Worm (Caenorhabditis elegans) whole organism, young adult: Measurements from ENCODE around the gene C08E8.5.

ENCODE experiments used
- C06A6.2 ChIP-seq: fragments of 200-800 bp; sonication (Bioruptor generic); conservative IDR thresholded peaks from 2 replicates; pipeline ENCODE4 v1.3.6; 2022; ENCODE audit warnings: missing genetic modification characterization, missing compliant biosample characterization
- F23B12.7 ChIP-seq: sonication (generic microtip); optimal IDR thresholded peaks from 2 replicates; lab custom pipeline; 2017; ENCODE audit warnings: missing genetic modification characterization, mild to moderate bottlenecking, missing compliant biosample characterization, antibody characterized with exemption, moderate library complexity; ENCODE audit not compliant: insufficient read depth
- F37B4.10 ChIP-seq: fragments of 200-800 bp; sonication (Bioruptor generic); IDR thresholded peaks from 2 replicates; pipeline ENCODE4 v1.3.6; 2022; ENCODE audit warnings: missing genetic modification characterization, missing compliant biosample characterization
- F49E8.2 ChIP-seq: sonication (generic microtip); optimal IDR thresholded peaks from 3 replicates; lab custom pipeline; 2017; ENCODE audit warnings: missing genetic modification characterization, mild to moderate bottlenecking, missing compliant biosample characterization, antibody characterized with exemption, moderate library complexity; ENCODE audit not compliant: insufficient read depth
- Y95B8A.8 ChIP-seq: fragments of 200-800 bp; sonication (Bioruptor generic); IDR thresholded peaks from 2 replicates; pipeline ENCODE4 v1.3.6; 2022; ENCODE audit warnings: missing genetic modification reagents, missing genetic modification characterization, missing compliant biosample characterization
- cebp-1 ChIP-seq, 2 experiments: fragments of 200-800 bp in 1 of 2; sonication (Bioruptor generic) in 1 of 2; sonication (generic microtip) in 1 of 2; IDR thresholded peaks in 1 of 2; optimal IDR thresholded peaks in 1 of 2; 2 replicates each; pipeline versions ENCODE4 v1.3.6 to Lab custom; 2017 to 2022; ENCODE audit warnings: missing compliant biosample characterization in 2 of 2, missing genetic modification characterization in 2 of 2, mild to moderate bottlenecking in 1 of 2, missing genetic modification reagents in 1 of 2, moderate library complexity in 1 of 2
- ceh-79 ChIP-seq: sonication (generic microtip); optimal IDR thresholded peaks from 2 replicates; lab custom pipeline; 2017; ENCODE audit warnings: mild to moderate bottlenecking, missing genetic modification characterization, missing compliant biosample characterization
- lin-26 ChIP-seq: fragments of 200-800 bp; sonication (Bioruptor generic); IDR thresholded peaks from 2 replicates; pipeline ENCODE4 v1.3.6; 2022; ENCODE audit warnings: missing genetic modification reagents, missing genetic modification characterization, missing compliant biosample characterization
- lin-54 ChIP-seq: fragments of 200-800 bp; sonication (Bioruptor generic); optimal IDR thresholded peaks from 2 replicates; lab custom pipeline; 2018; ENCODE audit warnings: mild to moderate bottlenecking, missing genetic modification characterization, missing compliant biosample characterization
- mcd-1 ChIP-seq: fragments of 200-800 bp; sonication (Bioruptor generic); IDR thresholded peaks from 2 replicates; pipeline ENCODE4 v1.3.6; 2022; ENCODE audit warnings: missing genetic modification reagents, missing genetic modification characterization, missing compliant biosample characterization
- zim-3 ChIP-seq: sonication (generic microtip); optimal IDR thresholded peaks from 2 replicates; lab custom pipeline; 2017; ENCODE audit warnings: mild to moderate bottlenecking, missing genetic modification characterization, moderate library complexity, missing compliant biosample characterization

- TF ChIP-seq cebp-1 (GFP tag; IDR thresholded peaks at IDR 0.05; lab: Robert Waterston, UW) (no peak), cebp-1 (tag; optimal IDR thresholded peaks at IDR 0.05; lab: Kevin White, UChicago) (no peak), zim-3 (tag; lab: Kevin White, UChicago) (no peak), mcd-1 (GFP tag; lab: Robert Waterston, UW) (no peak), F37B4.10 (GFP tag; lab: Robert Waterston, UW) (no peak), F23B12.7 (tag; lab: Kevin White, UChicago) (no peak), lin-26 (GFP tag; lab: Robert Waterston, UW) (no peak), Y95B8A.8 (GFP tag; lab: Robert Waterston, UW) (no peak), ceh-79 (tag; lab: Kevin White, UChicago) (no peak), F49E8.2 (tag; lab: Kevin White, UChicago) (no peak), lin-54 (GFP tag; lab: Kevin White, UChicago) (no peak), C06A6.2 (GFP tag; lab: Robert Waterston, UW) (no peak)
Observed at ce11 chrV:18362402-18362801, 2.6 kb upstream of the C08E8.5 start, which contains the start of gene C08E8.1.
